Worm (Caenorhabditis elegans) whole organism, young adult: ENCODE data around the gene Y43D4A.6.

ENCODE experiments used
- B0261.1 ChIP-seq: sonication (generic microtip); optimal IDR thresholded peaks from 2 replicates; lab custom pipeline; 2016; ENCODE audit warnings: mild to moderate bottlenecking, missing genetic modification characterization, moderate library complexity, missing compliant biosample characterization
- C17E4.6 ChIP-seq: fragments of 200-800 bp; sonication (Bioruptor generic); IDR thresholded peaks from 2 replicates; pipeline ENCODE4 v1.3.6; 2022; ENCODE audit warnings: missing genetic modification reagents, missing genetic modification characterization, missing compliant biosample characterization
- D2030.7 ChIP-seq: fragments of 200-800 bp; sonication (Bioruptor generic); IDR thresholded peaks from 2 replicates; pipeline ENCODE4 v1.3.6; 2022; ENCODE audit warnings: missing genetic modification reagents, missing genetic modification characterization, missing compliant biosample characterization
- F39B2.1 ChIP-seq: fragments of 200-800 bp; sonication (Bioruptor generic); IDR thresholded peaks from 2 replicates; pipeline ENCODE4 v1.3.6; 2022; ENCODE audit warnings: missing genetic modification reagents, missing genetic modification characterization, missing compliant biosample characterization
- F49E8.2 ChIP-seq: sonication (generic microtip); optimal IDR thresholded peaks from 3 replicates; lab custom pipeline; 2017; ENCODE audit warnings: missing genetic modification characterization, mild to moderate bottlenecking, missing compliant biosample characterization, antibody characterized with exemption, moderate library complexity; ENCODE audit not compliant: insufficient read depth
- F55B11.4 ChIP-seq: sonication (generic microtip); optimal IDR thresholded peaks from 2 replicates; lab custom pipeline; 2016; ENCODE audit warnings: missing compliant biosample characterization, missing genetic modification characterization, borderline replicate concordance; ENCODE audit not compliant: insufficient read depth
- F57C9.4 ChIP-seq: sonication (generic microtip); optimal IDR thresholded peaks from 2 replicates; lab custom pipeline; 2017; ENCODE audit warnings: mild to moderate bottlenecking, missing genetic modification characterization, missing compliant biosample characterization
- K11D2.4 ChIP-seq: fragments of 200-800 bp; sonication (Bioruptor generic); IDR thresholded peaks from 2 replicates; pipeline ENCODE4 v1.3.6; 2022; ENCODE audit warnings: missing genetic modification reagents, missing genetic modification characterization, missing compliant biosample characterization
- T07F8.4 ChIP-seq: sonication (generic microtip); optimal IDR thresholded peaks from 2 replicates; lab custom pipeline; 2016; ENCODE audit warnings: mild to moderate bottlenecking, missing genetic modification characterization, moderate library complexity, missing compliant biosample characterization
- Y53G8AR.9 ChIP-seq: fragments of 200-800 bp; sonication (Bioruptor generic); conservative IDR thresholded peaks from 2 replicates; pipeline ENCODE4 v1.3.6; 2022; ENCODE audit warnings: missing genetic modification reagents, missing genetic modification characterization, missing compliant biosample characterization
- Y56A3A.18 ChIP-seq: fragments of 200-800 bp; sonication (Bioruptor generic); IDR thresholded peaks from 2 replicates; pipeline ENCODE4 v1.3.6; 2022; ENCODE audit warnings: missing genetic modification reagents, missing genetic modification characterization, missing compliant biosample characterization
- ZK185.1 ChIP-seq: sonication (generic microtip); optimal IDR thresholded peaks from 2 replicates; lab custom pipeline; 2016; ENCODE audit warnings: mild to moderate bottlenecking, missing genetic modification characterization, missing compliant biosample characterization; ENCODE audit not compliant: poor library complexity, severe bottlenecking
- aptf-2 ChIP-seq: fragments of 200-800 bp; sonication (Bioruptor generic); conservative IDR thresholded peaks from 2 replicates; pipeline ENCODE4 v1.3.6; 2022; ENCODE audit warnings: missing genetic modification reagents, missing genetic modification characterization, missing compliant biosample characterization
- atf-7 ChIP-seq: sonication (generic microtip); optimal IDR thresholded peaks from 2 replicates; lab custom pipeline; 2017; ENCODE audit warnings: mild to moderate bottlenecking, missing genetic modification characterization, missing compliant biosample characterization
- athp-1 ChIP-seq: sonication (generic microtip); optimal IDR thresholded peaks from 2 replicates; lab custom pipeline; 2017; ENCODE audit warnings: mild to moderate bottlenecking, missing genetic modification characterization, missing compliant biosample characterization
- attf-3 ChIP-seq: fragments of 200-800 bp; sonication (Bioruptor generic); conservative IDR thresholded peaks from 2 replicates; pipeline ENCODE4 v1.3.6; 2022; ENCODE audit warnings: missing genetic modification reagents, missing genetic modification characterization, missing compliant biosample characterization
- attf-5 ChIP-seq: fragments of 200-800 bp; sonication (Bioruptor generic); optimal IDR thresholded peaks from 2 replicates; lab custom pipeline; 2018; ENCODE audit warnings: mild to moderate bottlenecking, missing genetic modification characterization, missing compliant biosample characterization
- bed-2 ChIP-seq: fragments of 200-800 bp; sonication (Bioruptor generic); IDR thresholded peaks from 2 replicates; pipeline ENCODE4 v1.3.6; 2022; ENCODE audit warnings: missing genetic modification reagents, missing genetic modification characterization, missing compliant biosample characterization
- ccch-3 ChIP-seq: fragments of 200-800 bp; sonication (Bioruptor generic); optimal IDR thresholded peaks from 2 replicates; lab custom pipeline; 2018; ENCODE audit warnings: mild to moderate bottlenecking, missing genetic modification characterization, missing compliant biosample characterization
- ceh-100 ChIP-seq: fragments of 200-800 bp; sonication (Bioruptor generic); IDR thresholded peaks from 2 replicates; pipeline ENCODE4 v1.3.6; 2022; ENCODE audit warnings: missing genetic modification reagents, missing genetic modification characterization, missing compliant biosample characterization
- die-1 ChIP-seq: sonication (generic microtip); optimal IDR thresholded peaks from 2 replicates; lab custom pipeline; 2016; ENCODE audit warnings: missing genotype, mild to moderate bottlenecking, missing genetic modification characterization, missing compliant biosample characterization
- egl-44 ChIP-seq: fragments of 200-800 bp; sonication (Bioruptor generic); IDR thresholded peaks from 2 replicates; pipeline ENCODE4 v1.3.6; 2022; ENCODE audit warnings: missing genetic modification reagents, missing genetic modification characterization, missing compliant biosample characterization
- ets-4 ChIP-seq: fragments of 200-800 bp; sonication (Bioruptor generic); optimal IDR thresholded peaks from 2 replicates; lab custom pipeline; 2018; ENCODE audit warnings: mild to moderate bottlenecking, missing genetic modification characterization, missing compliant biosample characterization
- gei-17 ChIP-seq: fragments of 200-800 bp; sonication (Bioruptor generic); optimal IDR thresholded peaks from 2 replicates; lab custom pipeline; 2018; ENCODE audit warnings: mild to moderate bottlenecking, missing genetic modification characterization, missing compliant biosample characterization
- hlh-12 ChIP-seq: sonication (generic microtip); optimal IDR thresholded peaks from 2 replicates; lab custom pipeline; 2016; ENCODE audit warnings: missing genetic modification characterization, missing compliant biosample characterization
- let-607 ChIP-seq, 2 experiments: fragments of 200-800 bp in 1 of 2; sonication (Bioruptor generic) in 1 of 2; sonication (generic microtip) in 1 of 2; optimal IDR thresholded peaks; 2 replicates each; lab custom pipeline; 2016 to 2018; ENCODE audit warnings: mild to moderate bottlenecking in 2 of 2, missing compliant biosample characterization in 2 of 2, missing genetic modification characterization in 2 of 2, moderate library complexity in 2 of 2, missing genotype in 1 of 2
- lin-26 ChIP-seq: fragments of 200-800 bp; sonication (Bioruptor generic); IDR thresholded peaks from 2 replicates; pipeline ENCODE4 v1.3.6; 2022; ENCODE audit warnings: missing genetic modification reagents, missing genetic modification characterization, missing compliant biosample characterization
- lin-40 ChIP-seq: sonication (generic microtip); optimal IDR thresholded peaks from 2 replicates; lab custom pipeline; 2016; ENCODE audit warnings: missing genetic modification characterization, mild to moderate bottlenecking, missing compliant biosample characterization, missing genotype, missing genetic modification reagents
- lin-54 ChIP-seq: fragments of 200-800 bp; sonication (Bioruptor generic); optimal IDR thresholded peaks from 2 replicates; lab custom pipeline; 2018; ENCODE audit warnings: mild to moderate bottlenecking, missing genetic modification characterization, missing compliant biosample characterization
- madf-3 ChIP-seq: fragments of 200-800 bp; sonication (Bioruptor generic); IDR thresholded peaks from 2 replicates; pipeline ENCODE4 v1.3.6; 2022; ENCODE audit warnings: missing genetic modification reagents, missing genetic modification characterization, missing compliant biosample characterization
- mel-28 ChIP-seq: sonication (generic microtip); optimal IDR thresholded peaks from 2 replicates; lab custom pipeline; 2016; ENCODE audit warnings: borderline replicate concordance, mild to moderate bottlenecking, missing genetic modification characterization, missing compliant biosample characterization
- mxl-1 ChIP-seq: sonication (generic microtip); optimal IDR thresholded peaks from 2 replicates; lab custom pipeline; 2016; ENCODE audit warnings: missing genetic modification characterization, missing compliant biosample characterization
- nhr-80 ChIP-seq: sonication (generic microtip); optimal IDR thresholded peaks from 2 replicates; lab custom pipeline; 2016; ENCODE audit warnings: missing genetic modification characterization, missing compliant biosample characterization
- pha-4 ChIP-seq: fragments of 150-350 bp; sonication (generic microtip); optimal IDR thresholded peaks from 2 replicates; lab custom pipeline; 2014; ENCODE audit warnings: missing biosample characterization, missing genetic modification reagents, missing genetic modification characterization
- rcor-1 ChIP-seq: fragments of 200-800 bp; sonication (Bioruptor generic); IDR thresholded peaks from 2 replicates; pipeline ENCODE4 v1.3.6; 2022; ENCODE audit warnings: missing genetic modification reagents, missing genetic modification characterization, missing compliant biosample characterization
- sdz-38 ChIP-seq: sonication (generic microtip); optimal IDR thresholded peaks from 2 replicates; lab custom pipeline; 2016; ENCODE audit warnings: missing genotype, missing genetic modification characterization, missing compliant biosample characterization
- sea-2 ChIP-seq: fragments of 200-800 bp; sonication (Bioruptor generic); IDR thresholded peaks from 2 replicates; pipeline ENCODE4 v1.3.6; 2022; ENCODE audit warnings: missing genetic modification characterization, missing compliant biosample characterization
- snpc-3.4 ChIP-seq: sonication (generic microtip); optimal IDR thresholded peaks from 2 replicates; lab custom pipeline; 2017; ENCODE audit warnings: missing genetic modification characterization, mild to moderate bottlenecking, missing compliant biosample characterization, antibody characterized with exemption, moderate library complexity, missing genotype, missing genetic modification reagents
- somi-1 ChIP-seq: fragments of 200-800 bp; sonication (Bioruptor generic); optimal IDR thresholded peaks from 2 replicates; lab custom pipeline; 2018; ENCODE audit warnings: mild to moderate bottlenecking, missing genetic modification characterization, missing compliant biosample characterization
- tbp1 ChIP-seq: fragments of 200-800 bp; sonication (Bioruptor generic); optimal IDR thresholded peaks from 2 replicates; lab custom pipeline; 2018; ENCODE audit warnings: mild to moderate bottlenecking, missing genetic modification characterization, missing compliant biosample characterization
- ztf-26 ChIP-seq: sonication (generic microtip); optimal IDR thresholded peaks from 2 replicates; lab custom pipeline; 2017; ENCODE audit warnings: missing genetic modification characterization, missing compliant biosample characterization
- ztf-6 ChIP-seq: fragments of 200-800 bp; sonication (Bioruptor generic); IDR thresholded peaks from 2 replicates; pipeline ENCODE4 v1.3.6; 2022; ENCODE audit warnings: missing genetic modification reagents, missing genetic modification characterization, missing compliant biosample characterization

The Y43D4A.6 gene

DNA sequence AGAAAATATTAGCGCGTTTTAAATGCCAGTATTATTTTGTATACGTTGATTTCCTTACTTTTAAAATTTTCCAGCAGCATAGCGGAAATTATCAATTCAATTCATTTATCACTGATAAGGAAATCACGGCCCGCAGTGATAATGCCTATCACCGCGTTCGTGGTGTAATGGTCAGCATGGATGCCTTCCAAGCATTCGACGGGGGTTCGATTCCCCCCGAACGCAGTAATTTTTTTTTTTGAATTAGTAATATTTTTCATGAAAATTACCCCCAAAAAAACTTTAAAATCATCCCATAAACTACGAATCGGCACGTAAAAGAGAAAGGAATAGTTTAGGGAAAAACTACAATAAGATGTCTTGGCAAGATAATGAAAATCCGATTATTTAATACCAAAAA is 12.1 kb upstream of the Y43D4A.6 start (continued):
- peak; percentile 29 for TF ChIP-seq snpc-3.4 (tag; lab: Kevin White, UChicago)
- TF ChIP-seq die-1 = peak; percentile 94
- 0 out of 2 replicates have a peak, but pooled peaks have one; percentile 19 for TF ChIP-seq sea-2 (GFP tag; lab: Robert Waterston, UW)
- no peak for TF ChIP-seq ccch-3 (GFP tag; lab: Kevin White, UChicago)
- TF ChIP-seq somi-1 (GFP tag; lab: Kevin White, UChicago) = no peak
- TF ChIP-seq mel-28 (tag; lab: Kevin White, UChicago) = no peak
- TF ChIP-seq gei-17 (GFP tag; lab: Kevin White, UChicago) = no peak
- TF ChIP-seq sdz-38 (tag; lab: Kevin White, UChicago) = no peak
- TF ChIP-seq madf-3 (GFP tag; lab: Robert Waterston, UW) = 0 out of 2 replicates have a peak, but pooled peaks have one; percentile 78
- TF ChIP-seq rcor-1 (GFP tag; lab: Robert Waterston, UW) = peak; percentile 33
- peak in 1 of 2 experiments; percentile 41 for TF ChIP-seq let-607 (tag; optimal IDR thresholded peaks at IDR 0.05; lab: Kevin White, UChicago)
- TF ChIP-seq hlh-12 (tag; lab: Kevin White, UChicago) = peak; percentile 69
- peak; percentile 20 for TF ChIP-seq lin-40 (tag; lab: Kevin White, UChicago)
- no peak for TF ChIP-seq Y53G8AR.9 (GFP tag; lab: Robert Waterston, UW)
- TF ChIP-seq ets-4 (GFP tag; lab: Kevin White, UChicago) = no peak
- TF ChIP-seq F55B11.4 (tag; lab: Kevin White, UChicago) = no peak
- peak; percentile 79 for TF ChIP-seq B0261.1 (tag; lab: Kevin White, UChicago)
- TF ChIP-seq lin-54 (GFP tag; lab: Kevin White, UChicago) = peak; percentile 32
- peak; percentile 80 for TF ChIP-seq ZK185.1
- no peak; the same call in none of the 2 replicates for TF ChIP-seq lin-26 (GFP tag; lab: Robert Waterston, UW)
- TF ChIP-seq D2030.7 (GFP tag; lab: Robert Waterston, UW) = peak; percentile 65; the same call in 1 of the 2 replicates
- peak; percentile 95 for TF ChIP-seq tbp1 (GFP tag; lab: Kevin White, UChicago)
- no peak for TF ChIP-seq F57C9.4
- no peak for TF ChIP-seq F39B2.1 (GFP tag; lab: Robert Waterston, UW)
- TF ChIP-seq attf-5 = peak; percentile 56
- peak; percentile 14; the same call in 1 of the 2 replicates for TF ChIP-seq ztf-6 (GFP tag; lab: Robert Waterston, UW)
- no peak for TF ChIP-seq pha-4 (tag; lab: Kevin White, UChicago)
- TF ChIP-seq nhr-80 (tag; lab: Kevin White, UChicago) = peak; percentile 29
- peak; percentile 65 for TF ChIP-seq T07F8.4 (tag; lab: Kevin White, UChicago)
- peak; percentile 46 for TF ChIP-seq athp-1
- TF ChIP-seq Y56A3A.18 (GFP tag; lab: Robert Waterston, UW) = no peak
- peak; percentile 11 for TF ChIP-seq F49E8.2 (tag; lab: Kevin White, UChicago)
- TF ChIP-seq mxl-1 (tag; lab: Kevin White, UChicago) = peak; percentile 67
- TF ChIP-seq egl-44 = peak; percentile 61; the same call in 1 of the 2 replicates
- no peak for TF ChIP-seq bed-2
- 0 out of 2 replicates have a peak, but pooled peaks have one; percentile 23 for TF ChIP-seq ceh-100 (GFP tag; lab: Robert Waterston, UW)
- no peak for TF ChIP-seq K11D2.4 (GFP tag; lab: Robert Waterston, UW)
- no peak; the same call in 1 of the 2 replicates for TF ChIP-seq aptf-2 (GFP tag; lab: Robert Waterston, UW)
- no peak for TF ChIP-seq attf-3
- TF ChIP-seq ztf-26 (tag; lab: Kevin White, UChicago) = no peak
- TF ChIP-seq C17E4.6 (GFP tag; lab: Robert Waterston, UW) = no peak
- TF ChIP-seq atf-7 (tag; lab: Kevin White, UChicago) = no peak
